Worm (Caenorhabditis elegans) whole organism, L1 larva: ENCODE measurements around the gene nprl-3.

Experiments used
- aha-1 ChIP-seq: fragments of 150-350 bp; optimal IDR thresholded peaks from 2 replicates; lab custom pipeline; 2014; ENCODE audit warnings: missing biosample characterization, missing genetic modification characterization
- nhr-11 ChIP-seq: fragments of 150-350 bp; optimal IDR thresholded peaks from 2 replicates; lab custom pipeline; 2014; ENCODE audit warnings: missing biosample characterization, missing genetic modification characterization
- nhr-12 ChIP-seq: sonication (generic microtip); optimal IDR thresholded peaks from 2 replicates; lab custom pipeline; 2017; ENCODE audit warnings: missing biosample characterization, missing genetic modification characterization
- nhr-77 ChIP-seq: fragments of 150-350 bp; optimal IDR thresholded peaks from 2 replicates; lab custom pipeline; 2014; ENCODE audit warnings: missing biosample characterization, missing genetic modification characterization
- nhr-90 ChIP-seq: sonication (generic microtip); optimal IDR thresholded peaks from 2 replicates; lab custom pipeline; 2016; ENCODE audit warnings: mild to moderate bottlenecking, missing genetic modification characterization, missing compliant biosample characterization; ENCODE audit not compliant: poor library complexity
- pqm-1 ChIP-seq: sonication (generic microtip); optimal IDR thresholded peaks from 3 replicates; lab custom pipeline; 2017; ENCODE audit warnings: missing biosample characterization, missing genetic modification characterization
- tbx-2 ChIP-seq: sonication (generic microtip); optimal IDR thresholded peaks from 2 replicates; lab custom pipeline; 2016; ENCODE audit warnings: missing genetic modification characterization, missing compliant biosample characterization
- tlp-1 ChIP-seq: fragments of 150-350 bp; optimal IDR thresholded peaks from 2 replicates; lab custom pipeline; 2014; ENCODE audit warnings: missing biosample characterization, missing genetic modification characterization
- unc-86 ChIP-seq: sonication (generic microtip); optimal IDR thresholded peaks from 2 replicates; lab custom pipeline; 2016; ENCODE audit warnings: missing genetic modification characterization, missing compliant biosample characterization
- ztf-11 ChIP-seq, 2 experiments: sonication (generic microtip); optimal IDR thresholded peaks; 2 replicates each; lab custom pipeline; 2016 to 2017; ENCODE audit warnings: missing genetic modification characterization in 2 of 2, missing biosample characterization in 1 of 2, missing compliant biosample characterization in 1 of 2
- ztf-4 ChIP-seq: fragments of 150-350 bp; optimal IDR thresholded peaks from 2 replicates; lab custom pipeline; 2014; ENCODE audit warnings: missing biosample characterization, missing genetic modification characterization

ce11 chrIV:8333554-8333953 lies 36.3 kb downstream of the nprl-3 start:
- no peak for TF ChIP-seq nhr-77 (tag; lab: Kevin White, UChicago)
- TF ChIP-seq nhr-12 (tag; lab: Kevin White, UChicago), result no peak
- TF ChIP-seq tlp-1 (tag; lab: Kevin White, UChicago), result no peak
- no peak for TF ChIP-seq nhr-90 (tag; lab: Kevin White, UChicago)
- TF ChIP-seq ztf-11 (tag; optimal IDR thresholded peaks at IDR 0.05; lab: Kevin White, UChicago), result no peak
- TF ChIP-seq ztf-4 (tag; lab: Kevin White, UChicago), result no peak
- no peak for TF ChIP-seq unc-86
- no peak for TF ChIP-seq nhr-11 (tag; lab: Kevin White, UChicago)
- no peak for TF ChIP-seq pqm-1 (tag; lab: Kevin White, UChicago)
- TF ChIP-seq tbx-2 (tag; lab: Kevin White, UChicago), result no peak
- TF ChIP-seq aha-1, result no peak
